Fruit fly (Drosophila melanogaster) whole organism, embryonic: ENCODE data around the gene AsnRS.

Source experiments
- Antp ChIP-seq: fragments of 200-800 bp; sonication (Bioruptor generic); optimal IDR thresholded peaks from 3 replicates; lab custom pipeline; 2016; ENCODE audit warnings: missing biosample characterization, missing genetic modification characterization
- Atf3 ChIP-seq: fragments of 200-800 bp; sonication (Bioruptor generic); optimal IDR thresholded peaks from 3 replicates; lab custom pipeline; 2016; ENCODE audit warnings: missing biosample characterization, missing genetic modification characterization
- Bteb2 ChIP-seq: fragments of 200-800 bp; sonication (Bioruptor generic); optimal IDR thresholded peaks from 2 replicates; lab custom pipeline; 2016; ENCODE audit warnings: missing biosample characterization, missing genetic modification characterization
- CG10147 ChIP-seq: fragments of 200-800 bp; sonication (Bioruptor generic); optimal IDR thresholded peaks from 2 replicates; lab custom pipeline; 2019; ENCODE audit warnings: missing biosample characterization, mild to moderate bottlenecking, missing genetic modification characterization, moderate library complexity
- CG11093 ChIP-seq: fragments of 200-800 bp; sonication (Bioruptor generic); IDR thresholded peaks from 3 replicates; pipeline ENCODE4 v1.3.6; 2022; ENCODE audit warnings: missing biosample characterization, missing genetic modification characterization
- CG11723 ChIP-seq: fragments of 200-800 bp; sonication (Bioruptor generic); optimal IDR thresholded peaks from 2 replicates; lab custom pipeline; 2017; ENCODE audit warnings: missing biosample characterization, mild to moderate bottlenecking, missing genetic modification characterization
- CG12155 ChIP-seq: fragments of 200-800 bp; sonication (Bioruptor generic); optimal IDR thresholded peaks from 3 replicates; lab custom pipeline; 2016; ENCODE audit warnings: missing biosample characterization, missing genetic modification characterization
- CG12219 ChIP-seq: fragments of 200-800 bp; sonication (Bioruptor generic); optimal IDR thresholded peaks from 3 replicates; lab custom pipeline; 2018; ENCODE audit warnings: missing biosample characterization, mild to moderate bottlenecking, missing genetic modification characterization
- CG12744 ChIP-seq: fragments of 200-800 bp; sonication (Bioruptor generic); optimal IDR thresholded peaks from 2 replicates; lab custom pipeline; 2016; ENCODE audit warnings: missing biosample characterization, missing genetic modification characterization
- CG12942 ChIP-seq: fragments of 200-800 bp; sonication (Bioruptor generic); optimal IDR thresholded peaks from 3 replicates; lab custom pipeline; 2016; ENCODE audit warnings: missing biosample characterization, missing genetic modification characterization
- CG14710 ChIP-seq: fragments of 200-800 bp; sonication (Bioruptor generic); optimal IDR thresholded peaks from 3 replicates; lab custom pipeline; 2019; ENCODE audit warnings: missing biosample characterization, mild to moderate bottlenecking, missing genetic modification characterization, moderate library complexity
- CG16815 ChIP-seq: fragments of 200-800 bp; sonication (Bioruptor generic); optimal IDR thresholded peaks from 3 replicates; lab custom pipeline; 2017; ENCODE audit warnings: missing biosample characterization, mild to moderate bottlenecking, missing genetic modification characterization
- CG5953 ChIP-seq: fragments of 200-800 bp; sonication (Bioruptor generic); IDR thresholded peaks from 2 replicates; pipeline ENCODE4 v1.3.6; 2022; ENCODE audit warnings: missing biosample characterization, missing genetic modification characterization
- CG6791 ChIP-seq: fragments of 200-800 bp; sonication (Bioruptor generic); IDR thresholded peaks from 3 replicates; pipeline ENCODE4 v1.3.6; 2022; ENCODE audit warnings: missing biosample characterization, missing genetic modification characterization; ENCODE audit not compliant: partially characterized antibody
- Dad ChIP-seq: fragments of 200-800 bp; sonication (Bioruptor generic); optimal IDR thresholded peaks from 3 replicates; lab custom pipeline; 2016; ENCODE audit warnings: missing biosample characterization, missing genetic modification characterization
- Deaf1 ChIP-seq: fragments of 200-800 bp; optimal IDR thresholded peaks from 3 replicates; lab custom pipeline; 2019; ENCODE audit warnings: missing biosample characterization, mild to moderate bottlenecking, missing genetic modification characterization, moderate library complexity
- Doc2 ChIP-seq: fragments of 200-800 bp; sonication (Bioruptor generic); IDR thresholded peaks from 2 replicates; pipeline ENCODE4 v1.3.6; 2022; ENCODE audit warnings: missing biosample characterization, missing genetic modification characterization
- Gug ChIP-seq: fragments of 200-800 bp; sonication (Bioruptor generic); IDR thresholded peaks from 4 replicates; pipeline ENCODE4 v1.3.6; 2022; ENCODE audit warnings: missing biosample characterization, missing genetic modification characterization
- Hey ChIP-seq: fragments of 200-800 bp; sonication (Bioruptor generic); optimal IDR thresholded peaks from 3 replicates; lab custom pipeline; 2018; ENCODE audit warnings: missing biosample characterization, mild to moderate bottlenecking, missing genetic modification characterization
- Lim3 ChIP-seq: fragments of 200-800 bp; sonication (Bioruptor generic); IDR thresholded peaks from 2 replicates; pipeline ENCODE4 v1.3.6; 2022; ENCODE audit warnings: missing biosample characterization, missing genetic modification characterization
- MESR4 ChIP-seq: fragments of 200-800 bp; sonication (Bioruptor generic); optimal IDR thresholded peaks from 2 replicates; lab custom pipeline; 2018; ENCODE audit warnings: missing biosample characterization, mild to moderate bottlenecking, missing genetic modification characterization, moderate library complexity
- Mad ChIP-seq: fragments of 200-800 bp; sonication (Bioruptor generic); optimal IDR thresholded peaks from 2 replicates; lab custom pipeline; 2016; ENCODE audit warnings: missing biosample characterization, missing genetic modification characterization
- NFAT ChIP-seq: fragments of 200-800 bp; sonication (Bioruptor generic); IDR thresholded peaks from 2 replicates; pipeline ENCODE4 v1.3.6; 2022; ENCODE audit warnings: missing biosample characterization, missing genetic modification characterization
- NK7.1 ChIP-seq: fragments of 200-800 bp; sonication (Bioruptor generic); optimal IDR thresholded peaks from 3 replicates; lab custom pipeline; 2016; ENCODE audit warnings: missing biosample characterization, missing genetic modification characterization
- Nf-YA ChIP-seq: fragments of 200-800 bp; sonication (Bioruptor generic); IDR thresholded peaks from 2 replicates; pipeline ENCODE4 v1.3.6; 2022; ENCODE audit warnings: missing biosample characterization, missing genetic modification characterization
- Nf-YC ChIP-seq: fragments of 200-800 bp; optimal IDR thresholded peaks from 3 replicates; lab custom pipeline; 2019; ENCODE audit warnings: missing biosample characterization, mild to moderate bottlenecking, missing genetic modification characterization, moderate library complexity
- Oli ChIP-seq: fragments of 200-800 bp; sonication (Bioruptor generic); optimal IDR thresholded peaks from 2 replicates; lab custom pipeline; 2018; ENCODE audit warnings: missing biosample characterization, mild to moderate bottlenecking, missing genetic modification characterization, moderate library complexity
- Ptx1 ChIP-seq: fragments of 200-800 bp; sonication (Bioruptor generic); IDR thresholded peaks from 2 replicates; pipeline ENCODE4 v1.3.6; 2022; ENCODE audit warnings: missing biosample characterization, missing genetic modification characterization
- TFAM ChIP-seq: fragments of 200-800 bp; sonication (Bioruptor generic); optimal IDR thresholded peaks from 2 replicates; lab custom pipeline; 2017; ENCODE audit warnings: missing biosample characterization, missing genetic modification characterization, inconsistent platforms
- ab ChIP-seq: fragments of 200-800 bp; sonication (Bioruptor generic); optimal IDR thresholded peaks from 2 replicates; lab custom pipeline; 2016; ENCODE audit warnings: missing biosample characterization, missing genetic modification characterization
- aop ChIP-seq: fragments of 200-800 bp; sonication (Bioruptor generic); IDR thresholded peaks from 2 replicates; pipeline ENCODE4 v1.3.6; 2022; ENCODE audit warnings: missing biosample characterization, missing genetic modification characterization
- bbx ChIP-seq: fragments of 200-800 bp; sonication (Bioruptor generic); IDR thresholded peaks from 2 replicates; pipeline ENCODE4 v1.3.6; 2022; ENCODE audit warnings: missing biosample characterization, missing genetic modification characterization; ENCODE audit not compliant: partially characterized antibody
- bowl ChIP-seq: fragments of 200-800 bp; sonication (Bioruptor generic); IDR thresholded peaks from 2 replicates; pipeline ENCODE4 v1.3.6; 2022; ENCODE audit warnings: missing biosample characterization, missing genetic modification characterization
- cad ChIP-seq: fragments of >200 bp; optimal IDR thresholded peaks from 2 replicates; lab custom pipeline; 2017; ENCODE audit warnings: missing biosample characterization, missing genetic modification characterization
- chif ChIP-seq, 2 experiments: fragments of 200-800 bp; sonication (Bioruptor generic); optimal IDR thresholded peaks; 3 replicates each; lab custom pipeline; 2016; ENCODE audit warnings: missing biosample characterization in 2 of 2, missing genetic modification characterization in 2 of 2
- chinmo ChIP-seq: fragments of 200-800 bp; sonication (Bioruptor generic); IDR thresholded peaks from 4 replicates; pipeline ENCODE4 v1.3.6; 2022; ENCODE audit warnings: missing biosample characterization, missing genetic modification characterization; ENCODE audit not compliant: partially characterized antibody
- chn ChIP-seq: fragments of 200-800 bp; sonication (Bioruptor generic); optimal IDR thresholded peaks from 2 replicates; lab custom pipeline; 2016; ENCODE audit warnings: missing biosample characterization, missing genetic modification characterization
- crp ChIP-seq, 2 experiments: fragments of 200-800 bp; sonication (Bioruptor generic); optimal IDR thresholded peaks; 2 replicates in 1 of 2; 3 replicates in 1 of 2; lab custom pipeline; 2017; ENCODE audit warnings: missing biosample characterization in 2 of 2, missing genetic modification characterization in 2 of 2, mild to moderate bottlenecking in 1 of 2, moderate library complexity in 1 of 2
- dan ChIP-seq: fragments of 200-800 bp; sonication (Bioruptor generic); IDR thresholded peaks from 2 replicates; pipeline ENCODE4 v1.3.6; 2022; ENCODE audit warnings: missing biosample characterization, missing genetic modification characterization
- dati ChIP-seq: fragments of 200-800 bp; sonication (Bioruptor generic); IDR thresholded peaks from 2 replicates; pipeline ENCODE4 v1.3.6; 2022; ENCODE audit warnings: missing biosample characterization, missing genetic modification characterization
- ems ChIP-seq: fragments of 200-800 bp; sonication (Bioruptor generic); optimal IDR thresholded peaks from 3 replicates; lab custom pipeline; 2016; ENCODE audit warnings: missing biosample characterization, missing genetic modification characterization
- gcm ChIP-seq: fragments of 200-800 bp; sonication (Bioruptor generic); optimal IDR thresholded peaks from 2 replicates; lab custom pipeline; 2019; ENCODE audit warnings: missing biosample characterization, mild to moderate bottlenecking, missing genetic modification characterization, moderate library complexity
- gsb-n ChIP-seq: fragments of 200-800 bp; sonication (Bioruptor generic); optimal IDR thresholded peaks from 3 replicates; lab custom pipeline; 2018; ENCODE audit warnings: missing biosample characterization, mild to moderate bottlenecking, missing genetic modification characterization
- kni ChIP-seq: fragments of 200-800 bp; sonication (Bioruptor generic); optimal IDR thresholded peaks from 3 replicates; lab custom pipeline; 2017; ENCODE audit warnings: mild to moderate bottlenecking, missing biosample characterization, missing genetic modification reagents, missing genetic modification characterization
- pho ChIP-seq: fragments of 200-800 bp; sonication (Bioruptor generic); optimal IDR thresholded peaks from 2 replicates; lab custom pipeline; 2016; ENCODE audit warnings: missing biosample characterization, missing genetic modification characterization
- pita ChIP-seq: fragments of 200-800 bp; sonication (Bioruptor generic); optimal IDR thresholded peaks from 2 replicates; lab custom pipeline; 2017; ENCODE audit warnings: missing biosample characterization, mild to moderate bottlenecking, missing genetic modification characterization
- pnt ChIP-seq: fragments of 200-800 bp; sonication (Bioruptor generic); optimal IDR thresholded peaks from 3 replicates; lab custom pipeline; 2016; ENCODE audit warnings: missing biosample characterization, missing genetic modification characterization
- ro ChIP-seq: fragments of 200-800 bp; sonication (Bioruptor generic); IDR thresholded peaks from 2 replicates; pipeline ENCODE4 v1.3.6; 2022; ENCODE audit warnings: missing biosample characterization, missing genetic modification characterization
- stc ChIP-seq: fragments of 200-800 bp; sonication (Bioruptor generic); IDR thresholded peaks from 2 replicates; pipeline ENCODE4 v1.3.6; 2022; ENCODE audit warnings: missing biosample characterization, missing genetic modification characterization
- vfl ChIP-seq: fragments of 200-800 bp; sonication (Bioruptor generic); optimal IDR thresholded peaks from 2 replicates; lab custom pipeline; 2016; ENCODE audit warnings: missing biosample characterization, missing genetic modification characterization

The AsnRS gene

DNA sequence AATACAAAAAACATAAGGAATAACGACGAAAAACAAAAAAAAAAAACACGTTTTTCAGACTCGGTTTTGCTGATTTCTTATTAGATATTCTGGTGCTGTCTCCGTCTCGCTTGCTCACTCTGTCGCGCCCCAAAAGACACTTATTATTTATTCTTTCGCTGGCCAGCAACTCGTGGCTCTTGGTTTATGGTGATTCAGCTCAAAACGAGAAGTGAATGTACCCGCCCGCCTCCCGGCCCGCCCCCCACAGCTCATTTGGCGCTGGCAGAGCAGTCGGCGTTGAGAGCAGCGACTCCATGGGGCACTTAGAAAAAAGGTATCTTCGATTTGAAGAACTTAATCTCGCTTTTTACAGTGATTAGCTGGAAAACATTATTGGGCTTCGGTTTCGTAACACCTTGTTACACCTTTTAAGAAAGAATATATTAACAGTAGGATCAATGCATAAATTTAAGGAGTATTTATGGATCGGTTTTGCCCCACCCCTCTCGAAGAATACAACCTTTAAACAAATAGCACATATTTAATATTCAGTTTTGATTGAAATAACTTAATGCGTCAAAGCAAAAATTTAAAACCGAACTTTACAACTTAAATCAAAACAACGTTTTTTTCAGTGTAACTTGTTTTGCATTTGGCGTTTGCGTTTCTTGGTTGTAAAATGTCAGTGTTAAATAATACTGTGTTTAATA lies 9.8 kb upstream of the AsnRS start (continued):
- TF ChIP-seq Gug (GFP tag; lab: Robert Waterston, UW) (peak; percentile 48; the same call in 1 of the 4 replicates), ab (GFP tag; lab: Kevin White, UChicago) (no peak), Lim3 (GFP tag; lab: Robert Waterston, UW) (no peak), ems (GFP tag; lab: Kevin White, UChicago) (peak; percentile 64), dan (GFP tag; lab: Robert Waterston, UW) (no peak), Antp (GFP tag; lab: Kevin White, UChicago) (peak; percentile 52), CG14710 (tag; lab: Kevin White, UChicago) (peak; percentile 81), chn (GFP tag; lab: Kevin White, UChicago) (peak; percentile 55), CG12155 (GFP tag; lab: Kevin White, UChicago) (peak; percentile 68), Deaf1 (peak; percentile 19), Nf-YC (tag; lab: Kevin White, UChicago) (peak; percentile 18), NK7.1 (GFP tag; lab: Kevin White, UChicago) (peak; percentile 55), dati (no peak), CG12744 (GFP tag; lab: Kevin White, UChicago) (peak; percentile 56), Dad (GFP tag; lab: Kevin White, UChicago) (peak; percentile 48), chif (GFP tag; optimal IDR thresholded peaks at IDR 0.05; lab: Kevin White, UChicago) (peak; percentile 61 to 65), pho (GFP tag; lab: Kevin White, UChicago) (peak; percentile 74), crp (GFP tag; optimal IDR thresholded peaks at IDR 0.05; lab: Kevin White, UChicago) (no peak), gcm (peak; percentile 67), kni (GFP tag; lab: Kevin White, UChicago) (no peak), chinmo (peak; percentile 73; the same call in 2 of the 4 replicates), Atf3 (GFP tag; lab: Kevin White, UChicago) (no peak), CG11723 (peak; percentile 53), pita (no peak), MESR4 (GFP tag; lab: Kevin White, UChicago) (no peak), Bteb2 (peak; percentile 78), ro (GFP tag; lab: Robert Waterston, UW) (no peak), bbx (GFP tag; lab: Robert Waterston, UW) (no peak), Oli (tag; lab: Kevin White, UChicago) (peak; percentile 84), CG6791 (GFP tag; lab: Robert Waterston, UW) (no peak), cad (no peak), Ptx1 (GFP tag; lab: Robert Waterston, UW) (peak; percentile 29; the same call in 1 of the 2 replicates), vfl (GFP tag; lab: Kevin White, UChicago) (no peak), pnt (GFP tag; lab: Kevin White, UChicago) (peak; percentile 63), CG12219 (peak; percentile 57), CG10147 (GFP tag; lab: Kevin White, UChicago) (peak; percentile 80), CG16815 (GFP tag; lab: Kevin White, UChicago) (peak; percentile 69), TFAM (GFP tag; lab: Kevin White, UChicago) (no peak), CG11093 (GFP tag; lab: Robert Waterston, UW) (no peak), CG5953 (GFP tag; lab: Robert Waterston, UW) (no peak), stc (GFP tag; lab: Robert Waterston, UW) (no peak), Mad (GFP tag; lab: Kevin White, UChicago) (peak; percentile 64), Hey (tag; lab: Kevin White, UChicago) (no peak), Doc2 (GFP tag; lab: Robert Waterston, UW) (no peak), gsb-n (tag; lab: Kevin White, UChicago) (peak; percentile 69), aop (no peak), Nf-YA (GFP tag; lab: Robert Waterston, UW) (no peak), CG12942 (peak; percentile 45), NFAT (GFP tag; lab: Robert Waterston, UW) (0 out of 2 replicates have a peak, but pooled peaks have one; percentile 3), bowl (GFP tag; lab: Robert Waterston, UW) (no peak)
